Fruit fly (Drosophila melanogaster) whole organism, adult: ENCODE results near the gene Rab3-GAP.

ENCODE experiments used
- CG11617 ChIP-seq: fragments of 200-800 bp; sonication (Bioruptor generic); optimal IDR thresholded peaks from 2 replicates; lab custom pipeline; 2017; ENCODE audit warnings: mild to moderate bottlenecking, missing biosample characterization, missing genetic modification reagents, missing genetic modification characterization
- CG12768 ChIP-seq: fragments of 200-800 bp; sonication (Bioruptor generic); optimal IDR thresholded peaks from 2 replicates; lab custom pipeline; 2017; ENCODE audit warnings: missing biosample characterization, missing genetic modification characterization, mild to moderate bottlenecking, moderate library complexity, missing genetic modification reagents
- CG14711 ChIP-seq: fragments of 200-800 bp; sonication (Bioruptor generic); optimal IDR thresholded peaks from 2 replicates; lab custom pipeline; 2018; ENCODE audit warnings: missing biosample characterization, mild to moderate bottlenecking, missing genetic modification characterization, moderate library complexity
- CG1620 ChIP-seq: fragments of 200-800 bp; sonication (Bioruptor generic); optimal IDR thresholded peaks from 2 replicates; lab custom pipeline; 2016; ENCODE audit warnings: missing biosample characterization, missing genetic modification characterization
- CG33017 ChIP-seq: fragments of 200-800 bp; sonication (Bioruptor generic); optimal IDR thresholded peaks from 2 replicates; lab custom pipeline; 2018; ENCODE audit warnings: missing biosample characterization, mild to moderate bottlenecking, missing genetic modification characterization, moderate library complexity
- CG5204 ChIP-seq: fragments of 200-800 bp; sonication (Bioruptor generic); optimal IDR thresholded peaks from 2 replicates; lab custom pipeline; 2016; ENCODE audit warnings: missing biosample characterization, missing genetic modification characterization
- CG7045 ChIP-seq: fragments of 200-800 bp; sonication (Bioruptor generic); optimal IDR thresholded peaks from 2 replicates; lab custom pipeline; 2017; ENCODE audit warnings: missing biosample characterization, mild to moderate bottlenecking, missing genetic modification characterization
- CG7101 ChIP-seq: fragments of 200-800 bp; sonication (Bioruptor generic); optimal IDR thresholded peaks from 2 replicates; lab custom pipeline; 2018; ENCODE audit warnings: missing biosample characterization, mild to moderate bottlenecking, missing genetic modification characterization, moderate library complexity
- Clk ChIP-seq: fragments of 200-800 bp; sonication (Bioruptor generic); optimal IDR thresholded peaks from 2 replicates; lab custom pipeline; 2017; ENCODE audit warnings: missing biosample characterization, missing genetic modification characterization
- Crg-1 ChIP-seq: fragments of 200-800 bp; sonication (Bioruptor generic); optimal IDR thresholded peaks from 2 replicates; lab custom pipeline; 2016; ENCODE audit warnings: missing biosample characterization, missing genetic modification characterization
- Hr96 ChIP-seq: fragments of 200-800 bp; sonication (Bioruptor generic); optimal IDR thresholded peaks from 2 replicates; lab custom pipeline; 2016; ENCODE audit warnings: missing biosample characterization, missing genetic modification characterization
- Mnt ChIP-seq: fragments of 200-800 bp; sonication (Bioruptor generic); optimal IDR thresholded peaks from 2 replicates; lab custom pipeline; 2016; ENCODE audit warnings: missing biosample characterization, mild to moderate bottlenecking, missing genetic modification characterization
- bab1 ChIP-seq: fragments of 200-800 bp; sonication (Bioruptor generic); optimal IDR thresholded peaks from 3 replicates; lab custom pipeline; 2019; ENCODE audit warnings: missing biosample characterization, mild to moderate bottlenecking, missing genetic modification characterization, moderate library complexity
- cic ChIP-seq: fragments of 200-800 bp; sonication (Bioruptor generic); optimal IDR thresholded peaks from 2 replicates; lab custom pipeline; 2017; ENCODE audit warnings: missing biosample characterization, mild to moderate bottlenecking, missing genetic modification characterization, moderate library complexity
- cnc ChIP-seq, 2 experiments: fragments of >200 bp; optimal IDR thresholded peaks; 2 replicates each; lab custom pipeline; 2017
- kay ChIP-seq: fragments of 200-800 bp; sonication (Bioruptor generic); peaks from one replicate; lab custom pipeline; 2016; ENCODE audit warnings: missing biosample characterization, missing genetic modification characterization, borderline replicate concordance
- ovo ChIP-seq: fragments of 200-800 bp; sonication (Bioruptor generic); optimal IDR thresholded peaks from 2 replicates; lab custom pipeline; 2016; ENCODE audit warnings: missing biosample characterization, missing genetic modification characterization
- pad ChIP-seq: fragments of 200-800 bp; sonication (Bioruptor generic); optimal IDR thresholded peaks from 3 replicates; lab custom pipeline; 2017; ENCODE audit warnings: missing biosample characterization, missing genetic modification characterization, mild to moderate bottlenecking, moderate library complexity, missing genetic modification reagents
- tj ChIP-seq: fragments of 200-800 bp; sonication (Bioruptor generic); optimal IDR thresholded peaks from 3 replicates; lab custom pipeline; 2017; ENCODE audit warnings: missing biosample characterization, mild to moderate bottlenecking, missing genetic modification characterization, moderate library complexity
- toe ChIP-seq: fragments of 200-800 bp; sonication (Bioruptor generic); optimal IDR thresholded peaks from 2 replicates; lab custom pipeline; 2016; ENCODE audit warnings: missing biosample characterization, missing genetic modification characterization

Gene Rab3-GAP

DNA sequence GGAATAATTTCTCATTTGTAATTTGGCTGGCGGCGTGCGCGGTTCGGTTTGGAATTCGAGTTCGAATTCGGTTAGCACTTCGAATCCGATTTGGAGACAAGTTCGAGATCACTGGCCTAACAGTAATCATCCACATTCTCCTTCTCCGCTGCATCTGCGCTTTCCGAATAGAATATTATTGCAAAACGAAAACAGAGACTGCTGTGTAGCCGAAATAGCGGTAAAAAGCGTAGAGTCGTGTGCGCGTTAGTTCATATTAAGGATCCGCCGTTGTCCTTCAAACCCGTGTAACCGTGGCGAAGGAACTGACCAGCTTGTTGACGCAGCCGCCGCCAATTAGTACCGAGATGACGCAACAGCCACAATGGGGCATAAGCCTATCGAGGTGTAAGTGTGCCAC is 35.5 kb downstream of the Rab3-GAP start, which contains the start of gene dmGlut:
Gene dmGlut, plus strand, starts transcription at position 4 of the 400 bp plus-strand sequence.
- no peak for TF ChIP-seq CG33017 (tag; lab: Kevin White, UChicago)
- peak; percentile 93 for TF ChIP-seq pad (GFP tag; lab: Kevin White, UChicago)
- no peak for TF ChIP-seq CG7101 (tag; lab: Kevin White, UChicago)
- TF ChIP-seq tj (GFP tag; lab: Kevin White, UChicago) = no peak

DNA sequence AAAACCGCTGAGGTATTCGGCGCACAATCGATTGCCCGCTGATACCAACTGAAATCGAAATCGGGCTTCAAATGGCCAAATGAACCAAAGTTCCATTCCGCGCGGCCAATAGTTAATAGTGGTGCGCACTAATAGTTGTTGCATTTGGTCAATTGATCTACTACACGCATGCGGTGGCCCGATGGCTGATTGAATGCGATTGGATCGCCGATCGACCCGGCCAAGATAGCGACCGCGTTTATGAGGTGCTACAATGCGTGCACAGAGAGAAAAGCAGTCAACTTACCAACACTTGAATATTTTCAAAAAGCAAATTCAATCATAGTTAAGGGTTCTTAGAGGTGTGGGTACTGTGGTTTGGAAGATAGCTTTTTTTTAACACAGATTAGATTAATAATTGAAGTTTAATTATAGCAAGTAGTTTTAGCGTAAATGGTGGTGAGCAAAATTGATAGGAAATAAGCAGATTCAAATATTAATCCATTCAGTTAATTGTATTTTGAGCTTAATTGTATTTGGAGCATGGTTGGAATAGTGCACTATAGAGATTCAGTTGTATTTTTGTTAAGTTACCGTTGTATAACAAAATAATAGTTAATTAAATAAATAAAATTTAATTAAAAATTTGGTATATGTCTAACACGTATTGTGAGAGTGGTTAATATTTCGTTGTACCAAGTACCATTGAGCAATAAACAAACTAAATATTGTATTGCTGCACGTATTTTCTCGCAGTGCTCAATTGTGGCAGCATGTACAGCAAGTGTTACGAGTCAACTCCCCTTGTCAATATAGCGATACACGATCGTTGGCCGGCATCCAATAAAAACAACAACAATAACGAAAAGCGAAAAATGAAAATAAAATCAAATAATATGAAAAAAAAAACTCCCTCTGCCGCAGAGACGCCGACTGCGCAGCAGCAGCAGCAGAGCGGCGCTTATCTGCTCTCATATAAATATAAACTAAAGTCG is 36.2 kb downstream of the Rab3-GAP start:
- no peak for TF ChIP-seq kay (GFP tag; lab: Kevin White, UChicago)
- TF ChIP-seq cic = peak; percentile 3
- TF ChIP-seq CG5204 (GFP tag; lab: Kevin White, UChicago) = peak; percentile 39
- TF ChIP-seq CG11617 (GFP tag; lab: Kevin White, UChicago) = peak; percentile 46

DNA sequence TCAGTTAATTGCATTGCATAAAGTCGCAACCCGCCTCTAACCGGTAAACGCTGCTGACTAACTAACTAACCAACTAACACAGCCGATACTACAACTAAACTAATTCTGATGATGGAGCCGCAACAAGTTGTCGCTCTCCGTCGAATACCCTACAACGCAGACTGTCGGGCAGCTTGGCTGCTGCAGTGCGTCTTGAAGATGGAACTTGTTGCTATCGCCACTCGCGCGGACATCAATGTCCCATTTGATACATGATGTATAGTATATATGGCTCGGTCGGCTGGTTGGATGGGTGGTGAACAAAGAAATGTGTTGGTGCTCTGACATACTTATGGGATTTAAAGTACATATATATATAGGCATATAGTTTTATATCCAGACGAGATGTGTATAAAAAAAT is 37.5 kb downstream of the Rab3-GAP start:
- no peak for TF ChIP-seq CG11617 (GFP tag; lab: Kevin White, UChicago)
- TF ChIP-seq Hr96 (GFP tag; lab: Kevin White, UChicago) = no peak
- peak; percentile 12 for TF ChIP-seq ovo (GFP tag; lab: Kevin White, UChicago)
- TF ChIP-seq CG1620 = no peak
- no peak for TF ChIP-seq Mnt (GFP tag; lab: Kevin White, UChicago)
- no peak for TF ChIP-seq cnc (optimal IDR thresholded peaks at IDR 0.05; lab: Kevin White, UChicago)
- TF ChIP-seq pad (GFP tag; lab: Kevin White, UChicago) = no peak
- TF ChIP-seq CG33017 (tag; lab: Kevin White, UChicago) = no peak
- TF ChIP-seq CG12768 (GFP tag; lab: Kevin White, UChicago) = peak; percentile 6
- peak; percentile 49 for TF ChIP-seq kay (GFP tag; lab: Kevin White, UChicago)
- TF ChIP-seq toe (GFP tag; lab: Kevin White, UChicago) = no peak
- no peak for TF ChIP-seq CG7045 (GFP tag; lab: Kevin White, UChicago)
- no peak for TF ChIP-seq tj (GFP tag; lab: Kevin White, UChicago)

DNA sequence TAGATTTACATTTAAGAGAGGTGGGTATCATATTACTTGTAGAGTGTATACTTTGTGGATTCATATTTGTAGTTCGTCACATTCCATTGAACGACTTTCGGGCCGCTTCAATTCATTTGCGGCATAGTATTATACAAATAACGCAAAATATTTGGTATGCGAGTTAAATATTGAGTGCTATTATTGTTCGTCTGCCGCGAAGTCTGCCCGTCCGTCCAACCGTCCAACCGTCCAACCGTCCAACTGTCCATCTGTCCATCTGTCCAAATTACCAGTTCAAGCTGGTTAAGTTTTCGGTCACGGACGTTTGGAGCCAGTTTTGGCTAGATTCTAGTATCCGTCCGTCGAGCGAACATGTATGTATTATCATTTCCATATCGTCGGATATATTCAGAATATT is 38.9 kb downstream of the Rab3-GAP start:
- TF ChIP-seq CG7045 (GFP tag; lab: Kevin White, UChicago) (no peak), Mnt (GFP tag; lab: Kevin White, UChicago) (no peak), kay (GFP tag; lab: Kevin White, UChicago) (no peak), CG14711 (tag; lab: Kevin White, UChicago) (no peak)

DNA sequence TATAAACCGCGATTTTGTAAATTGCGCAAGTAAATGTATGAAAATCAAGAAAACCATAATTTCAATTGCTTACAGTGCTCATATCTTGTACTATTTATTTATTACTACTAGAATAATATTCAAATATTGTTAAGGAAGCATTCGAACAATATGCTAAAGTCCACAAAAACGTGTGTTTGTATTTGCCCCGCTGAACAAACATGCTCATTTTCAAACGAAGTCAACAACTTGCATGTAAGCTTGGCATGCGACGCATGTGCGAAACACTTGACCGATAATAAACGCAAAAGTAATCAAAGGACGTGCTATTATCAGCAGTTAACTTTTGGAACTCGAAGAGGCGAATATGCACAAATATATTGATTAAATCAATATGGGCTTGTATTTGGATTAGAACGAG is 41.8 kb downstream of the Rab3-GAP start:
- TF ChIP-seq CG5204 (GFP tag; lab: Kevin White, UChicago) = no peak
- no peak for TF ChIP-seq Clk
- TF ChIP-seq tj (GFP tag; lab: Kevin White, UChicago) = no peak
- no peak for TF ChIP-seq toe (GFP tag; lab: Kevin White, UChicago)
- TF ChIP-seq kay (GFP tag; lab: Kevin White, UChicago) = peak; percentile 63
- no peak for TF ChIP-seq CG14711 (tag; lab: Kevin White, UChicago)
- TF ChIP-seq bab1 = no peak
- TF ChIP-seq CG12768 (GFP tag; lab: Kevin White, UChicago) = no peak
- peak; percentile 1 for TF ChIP-seq cic
- peak; percentile 79 for TF ChIP-seq CG7101 (tag; lab: Kevin White, UChicago)
- TF ChIP-seq pad (GFP tag; lab: Kevin White, UChicago) = no peak
- TF ChIP-seq Crg-1 (GFP tag; lab: Kevin White, UChicago) = peak; percentile 77
- TF ChIP-seq Hr96 (GFP tag; lab: Kevin White, UChicago) = no peak
- peak; percentile 22 for TF ChIP-seq CG7045 (GFP tag; lab: Kevin White, UChicago)
- peak; percentile 66 for TF ChIP-seq ovo (GFP tag; lab: Kevin White, UChicago)
- peak; percentile 8 for TF ChIP-seq CG33017 (tag; lab: Kevin White, UChicago)
- TF ChIP-seq CG1620 = peak; percentile 38
- no peak for TF ChIP-seq cnc (optimal IDR thresholded peaks at IDR 0.05; lab: Kevin White, UChicago)
- peak; percentile 58 for TF ChIP-seq CG11617 (GFP tag; lab: Kevin White, UChicago)
- TF ChIP-seq Mnt (GFP tag; lab: Kevin White, UChicago) = peak; percentile 63

DNA sequence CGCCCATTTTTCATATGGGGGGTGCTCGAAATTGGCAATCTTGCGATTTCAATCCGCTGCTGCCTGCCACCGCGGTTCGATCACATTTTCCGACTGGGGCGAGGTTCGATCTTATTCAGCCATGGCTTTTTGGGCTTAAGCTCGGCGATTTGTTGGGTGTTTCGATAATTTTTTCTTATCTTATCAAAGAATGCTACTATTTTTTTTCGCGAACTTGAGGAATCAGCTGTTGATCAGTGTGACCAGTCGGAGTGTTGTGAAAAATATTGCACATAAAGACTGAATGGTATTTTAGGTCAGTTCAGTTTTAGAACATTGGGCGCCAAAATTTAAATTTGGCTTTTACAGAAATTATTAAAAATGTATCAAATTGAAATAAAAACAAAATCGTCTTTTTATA is 42.2 kb downstream of the Rab3-GAP start, which contains the start of gene Wdr81:
Gene Wdr81, minus strand, starts transcription at position 226 of the 400 bp plus-strand sequence.
- TF ChIP-seq tj (GFP tag; lab: Kevin White, UChicago) = no peak
- peak; percentile 56 for TF ChIP-seq bab1
